Worm (Caenorhabditis elegans) whole organism, young adult: ENCODE data around the gene erh-1.
A peak's percentile ranks its signal among the peaks of the same experiment; 100 is the strongest.

ENCODE experiments used
- C06A6.2 ChIP-seq: fragments of 200-800 bp; sonication (Bioruptor generic); conservative IDR thresholded peaks from 2 replicates; pipeline ENCODE4 v1.3.6; 2022; ENCODE audit warnings: missing genetic modification characterization, missing compliant biosample characterization
- F37B4.10 ChIP-seq: fragments of 200-800 bp; sonication (Bioruptor generic); IDR thresholded peaks from 2 replicates; pipeline ENCODE4 v1.3.6; 2022; ENCODE audit warnings: missing genetic modification characterization, missing compliant biosample characterization
- F39B2.1 ChIP-seq: fragments of 200-800 bp; sonication (Bioruptor generic); IDR thresholded peaks from 2 replicates; pipeline ENCODE4 v1.3.6; 2022; ENCODE audit warnings: missing genetic modification reagents, missing genetic modification characterization, missing compliant biosample characterization
- F49E8.2 ChIP-seq: sonication (generic microtip); optimal IDR thresholded peaks from 3 replicates; lab custom pipeline; 2017; ENCODE audit warnings: missing genetic modification characterization, mild to moderate bottlenecking, missing compliant biosample characterization, antibody characterized with exemption, moderate library complexity; ENCODE audit not compliant: insufficient read depth
- F52B5.7 ChIP-seq: sonication (generic microtip); optimal IDR thresholded peaks from 2 replicates; lab custom pipeline; 2016; ENCODE audit warnings: mild to moderate bottlenecking, missing genetic modification characterization, missing compliant biosample characterization
- F57A8.1 ChIP-seq: fragments of 200-800 bp; sonication (Bioruptor generic); optimal IDR thresholded peaks from 2 replicates; lab custom pipeline; 2018; ENCODE audit warnings: mild to moderate bottlenecking, missing genetic modification characterization, moderate library complexity, missing compliant biosample characterization
- K12H6.12 ChIP-seq: fragments of 200-800 bp; sonication (Bioruptor generic); optimal IDR thresholded peaks from 2 replicates; lab custom pipeline; 2018; ENCODE audit warnings: mild to moderate bottlenecking, missing genetic modification characterization, missing compliant biosample characterization
- ZK185.1 ChIP-seq: sonication (generic microtip); optimal IDR thresholded peaks from 2 replicates; lab custom pipeline; 2016; ENCODE audit warnings: mild to moderate bottlenecking, missing genetic modification characterization, missing compliant biosample characterization; ENCODE audit not compliant: poor library complexity, severe bottlenecking
- ama-1 ChIP-seq, 3 experiments: fragments of 150-350 bp in 1 of 3; sonication (generic microtip) in 2 of 3; optimal IDR thresholded peaks; 2 replicates each; lab custom pipeline; 2014 to 2018; ENCODE audit warnings: missing biosample characterization in 2 of 3, missing genetic modification characterization in 2 of 3, missing genetic modification reagents in 2 of 3
- atf-7 ChIP-seq: sonication (generic microtip); optimal IDR thresholded peaks from 2 replicates; lab custom pipeline; 2017; ENCODE audit warnings: mild to moderate bottlenecking, missing genetic modification characterization, missing compliant biosample characterization
- ccch-3 ChIP-seq: fragments of 200-800 bp; sonication (Bioruptor generic); optimal IDR thresholded peaks from 2 replicates; lab custom pipeline; 2018; ENCODE audit warnings: mild to moderate bottlenecking, missing genetic modification characterization, missing compliant biosample characterization
- ceh-40 ChIP-seq: fragments of 200-800 bp; sonication (Bioruptor generic); IDR thresholded peaks from 2 replicates; pipeline ENCODE4 v1.3.6; 2022; ENCODE audit warnings: missing genetic modification characterization, missing compliant biosample characterization
- die-1 ChIP-seq: sonication (generic microtip); optimal IDR thresholded peaks from 2 replicates; lab custom pipeline; 2016; ENCODE audit warnings: missing genotype, mild to moderate bottlenecking, missing genetic modification characterization, missing compliant biosample characterization
- dox-1 ChIP-seq: fragments of 200-800 bp; sonication (Bioruptor generic); IDR thresholded peaks from 2 replicates; pipeline ENCODE4 v1.3.6; 2022; ENCODE audit warnings: missing genetic modification reagents, missing genetic modification characterization, missing compliant biosample characterization
- hmg-1.2 ChIP-seq: fragments of 200-800 bp; sonication (Bioruptor generic); IDR thresholded peaks from 2 replicates; pipeline ENCODE4 v1.3.6; 2022; ENCODE audit warnings: missing genetic modification reagents, missing genetic modification characterization, missing compliant biosample characterization
- hsf-1 ChIP-seq: fragments of 200-800 bp; sonication (Bioruptor generic); IDR thresholded peaks from 2 replicates; pipeline ENCODE4 v1.3.6; 2022; ENCODE audit warnings: missing genetic modification reagents, missing genetic modification characterization, missing compliant biosample characterization
- let-607 ChIP-seq, 2 experiments: fragments of 200-800 bp in 1 of 2; sonication (Bioruptor generic) in 1 of 2; sonication (generic microtip) in 1 of 2; optimal IDR thresholded peaks; 2 replicates each; lab custom pipeline; 2016 to 2018; ENCODE audit warnings: mild to moderate bottlenecking in 2 of 2, missing compliant biosample characterization in 2 of 2, missing genetic modification characterization in 2 of 2, moderate library complexity in 2 of 2, missing genotype in 1 of 2
- mel-28 ChIP-seq: sonication (generic microtip); optimal IDR thresholded peaks from 2 replicates; lab custom pipeline; 2016; ENCODE audit warnings: borderline replicate concordance, mild to moderate bottlenecking, missing genetic modification characterization, missing compliant biosample characterization
- nfya-1 ChIP-seq: sonication (generic microtip); optimal IDR thresholded peaks from 2 replicates; lab custom pipeline; 2017; ENCODE audit warnings: antibody characterized with exemption, missing compliant biosample characterization, missing genetic modification characterization, borderline replicate concordance; ENCODE audit not compliant: insufficient read depth
- nhr-80 ChIP-seq: sonication (generic microtip); optimal IDR thresholded peaks from 2 replicates; lab custom pipeline; 2016; ENCODE audit warnings: missing genetic modification characterization, missing compliant biosample characterization
- repo-1 ChIP-seq: sonication (generic microtip); optimal IDR thresholded peaks from 2 replicates; lab custom pipeline; 2017; ENCODE audit warnings: mild to moderate bottlenecking, missing genetic modification characterization, missing compliant biosample characterization
- rpc-1 ChIP-seq, 2 experiments: fragments of 150-350 bp in 1 of 2; sonication (generic microtip) in 1 of 2; optimal IDR thresholded peaks; 2 replicates each; lab custom pipeline; 2014 to 2018; ENCODE audit warnings: missing biosample characterization in 1 of 2, missing genetic modification characterization in 1 of 2, missing genetic modification reagents in 1 of 2, missing genotype in 1 of 2
- sea-2 ChIP-seq: fragments of 200-800 bp; sonication (Bioruptor generic); IDR thresholded peaks from 2 replicates; pipeline ENCODE4 v1.3.6; 2022; ENCODE audit warnings: missing genetic modification characterization, missing compliant biosample characterization
- unc-130 ChIP-seq: sonication (generic microtip); optimal IDR thresholded peaks from 2 replicates; lab custom pipeline; 2016; ENCODE audit warnings: missing genetic modification reagents, missing genetic modification characterization, missing compliant biosample characterization
- unc-62 ChIP-seq: fragments of 150-350 bp; optimal IDR thresholded peaks from 2 replicates; lab custom pipeline; 2014; ENCODE audit warnings: missing biosample characterization, missing genetic modification reagents, missing genetic modification characterization
- ztf-25 ChIP-seq: fragments of 200-800 bp; sonication (Bioruptor generic); IDR thresholded peaks from 2 replicates; pipeline ENCODE4 v1.3.6; 2022; ENCODE audit warnings: missing genetic modification reagents, missing genetic modification characterization, missing compliant biosample characterization
- ztf-3 ChIP-seq: fragments of 200-800 bp; sonication (Bioruptor generic); optimal IDR thresholded peaks from 2 replicates; lab custom pipeline; 2018; ENCODE audit warnings: mild to moderate bottlenecking, missing genetic modification characterization, missing compliant biosample characterization

Gene erh-1

DNA sequence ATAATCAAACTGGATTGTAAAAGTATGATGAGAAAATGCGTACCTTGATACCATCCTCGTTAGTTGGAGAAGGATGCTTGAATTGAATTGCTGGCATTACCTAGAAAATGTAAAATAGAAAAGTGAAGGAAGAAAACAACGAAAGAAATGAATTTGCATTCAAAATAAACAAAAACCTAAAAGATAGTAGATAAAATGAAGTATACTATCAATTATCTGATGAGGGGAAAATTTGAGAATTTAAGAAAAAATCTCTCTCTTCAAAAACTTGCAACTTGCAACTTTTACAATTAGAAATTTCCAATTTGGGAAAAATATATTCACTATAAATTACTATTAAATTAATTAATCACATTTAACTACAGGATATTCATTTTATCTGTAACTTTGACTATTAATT lies 15.9 kb upstream of the erh-1 start, which contains the start of gene T21C9.11:
Gene T21C9.11, minus strand, starts transcription at position 101 of the 400 bp plus-strand sequence.
- no peak for TF ChIP-seq hsf-1 (GFP tag; lab: Robert Waterston, UW)
- no peak for TF ChIP-seq F49E8.2 (tag; lab: Kevin White, UChicago)
- no peak for TF ChIP-seq F39B2.1 (GFP tag; lab: Robert Waterston, UW)
- TF ChIP-seq ztf-3 (GFP tag; lab: Kevin White, UChicago): no peak
- TF ChIP-seq dox-1 (GFP tag; lab: Robert Waterston, UW): no peak

DNA sequence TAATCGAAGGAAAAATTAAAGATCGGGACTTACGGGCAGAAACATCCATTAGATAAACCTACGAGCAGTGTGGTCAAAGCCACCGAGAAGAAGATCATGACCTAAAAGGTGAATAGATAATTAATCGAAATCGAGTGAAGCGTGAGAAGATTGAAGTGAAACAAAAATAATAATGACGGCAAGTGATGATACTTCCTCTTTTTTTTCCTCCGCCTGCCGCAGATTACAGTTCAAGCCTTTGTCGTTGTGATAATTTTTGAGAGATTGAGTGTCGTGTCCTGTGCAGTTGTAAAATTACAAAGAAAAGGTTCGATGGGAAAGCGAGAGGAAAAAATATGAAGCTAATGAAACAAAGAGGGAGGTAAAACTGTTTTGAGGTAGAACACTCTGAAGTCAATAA lies 13.5 kb upstream of the erh-1 start, which contains the start of gene T21C9.9:
Gene T21C9.9, minus strand, starts transcription at position 101 of the 400 bp plus-strand sequence.
- 0 out of 2 replicates have a peak, but pooled peaks have one; percentile 13 for TF ChIP-seq F37B4.10 (GFP tag; lab: Robert Waterston, UW)
- no peak for TF ChIP-seq F57A8.1 (GFP tag; lab: Kevin White, UChicago)
- no peak for TF ChIP-seq ama-1 (optimal IDR thresholded peaks at IDR 0.05; lab: Kevin White, UChicago)
- TF ChIP-seq ama-1 (GFP tag; optimal IDR thresholded peaks at IDR 0.05; lab: Kevin White, UChicago): no peak

DNA sequence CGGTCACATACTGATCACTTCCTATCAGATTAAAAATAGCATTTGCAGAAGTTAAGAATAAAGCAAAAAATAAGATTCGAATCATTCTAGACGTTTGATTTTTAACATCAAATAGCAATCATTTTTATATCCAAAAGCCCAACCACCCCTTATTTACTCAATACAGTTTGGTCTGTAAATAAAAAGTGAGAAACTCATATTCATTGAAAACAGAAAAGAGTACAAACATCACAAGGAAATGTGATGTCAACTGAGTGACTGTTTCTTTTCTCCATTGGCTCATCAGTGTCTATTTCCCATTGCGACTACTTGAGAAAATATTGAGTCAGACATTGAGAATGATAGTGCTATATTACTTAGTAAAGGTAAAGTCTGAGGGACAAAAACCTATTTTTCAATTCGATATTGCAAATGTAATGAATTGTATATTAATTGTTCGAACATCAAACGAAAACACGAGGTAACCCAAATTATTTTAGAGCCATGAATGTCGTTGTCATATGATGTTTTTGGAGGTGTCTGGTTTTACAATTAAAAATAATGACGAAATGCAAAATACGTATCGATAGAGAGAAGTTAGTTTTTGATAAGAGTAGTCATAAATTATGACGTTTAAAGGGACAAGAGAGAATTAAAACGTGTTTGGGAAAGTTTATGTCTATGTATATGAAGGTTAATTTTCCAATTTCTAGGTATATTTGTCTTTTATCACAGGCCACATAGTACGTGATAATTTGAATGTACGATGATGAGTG lies 11.0 kb upstream of the erh-1 start, which contains the start of gene ttr-23:
Gene ttr-23, minus strand, starts transcription at position 87 of the 755 bp plus-strand sequence.
- TF ChIP-seq unc-62 (GFP tag; lab: Kevin White, UChicago) (peak; percentile 91), ztf-25 (no peak), nhr-80 (tag; lab: Kevin White, UChicago) (peak; percentile 50), ccch-3 (GFP tag; lab: Kevin White, UChicago) (no peak)

DNA sequence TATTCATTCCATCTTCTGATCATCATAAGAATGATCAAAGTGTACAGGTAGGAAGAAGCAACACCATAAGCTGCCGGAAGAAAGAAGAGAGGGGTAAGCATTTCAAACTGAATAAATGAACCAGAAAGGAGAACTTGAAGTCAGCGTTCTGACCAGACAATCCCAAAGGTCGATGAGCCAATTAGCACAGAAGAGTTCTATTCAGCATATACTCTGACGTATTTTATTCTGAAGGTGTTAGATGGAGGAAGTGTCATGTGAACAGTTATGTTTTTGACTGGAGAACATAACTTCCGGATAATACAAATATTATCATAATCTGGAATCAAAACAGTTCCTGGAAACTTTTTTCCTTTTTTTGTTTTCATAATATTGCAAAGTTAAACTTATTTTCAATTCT lies 9.8 kb upstream of the erh-1 start, which contains the start of gene srg-32:
Gene srg-32, minus strand, starts transcription at position 101 of the 400 bp plus-strand sequence.
- no peak for TF ChIP-seq repo-1 (tag; lab: Kevin White, UChicago)
- TF ChIP-seq K12H6.12 (tag; lab: Kevin White, UChicago): no peak
- TF ChIP-seq ZK185.1 (tag; lab: Kevin White, UChicago): no peak
- no peak for TF ChIP-seq rpc-1 (optimal IDR thresholded peaks at IDR 0.05; lab: Kevin White, UChicago)
- no peak for TF ChIP-seq rpc-1 (tag; optimal IDR thresholded peaks at IDR 0.05; lab: Kevin White, UChicago)
- no peak for TF ChIP-seq ztf-3 (GFP tag; lab: Kevin White, UChicago)
- no peak for TF ChIP-seq F52B5.7 (tag; lab: Kevin White, UChicago)
- TF ChIP-seq F49E8.2 (tag; lab: Kevin White, UChicago): no peak
- TF ChIP-seq let-607 (tag; optimal IDR thresholded peaks at IDR 0.05; lab: Kevin White, UChicago): no peak
- TF ChIP-seq ceh-40 (GFP tag; lab: Robert Waterston, UW): no peak
- no peak for TF ChIP-seq ama-1 (optimal IDR thresholded peaks at IDR 0.05; lab: Kevin White, UChicago)
- no peak for TF ChIP-seq ama-1 (GFP tag; optimal IDR thresholded peaks at IDR 0.05; lab: Kevin White, UChicago)
- no peak for TF ChIP-seq hmg-1.2
- no peak for TF ChIP-seq mel-28 (tag; lab: Kevin White, UChicago)
- TF ChIP-seq nfya-1 (tag; lab: Kevin White, UChicago): no peak
- no peak for TF ChIP-seq die-1
- TF ChIP-seq atf-7 (tag; lab: Kevin White, UChicago): no peak
- TF ChIP-seq unc-130: no peak
- TF ChIP-seq C06A6.2 (GFP tag; lab: Robert Waterston, UW): no peak
- TF ChIP-seq sea-2: no peak

DNA sequence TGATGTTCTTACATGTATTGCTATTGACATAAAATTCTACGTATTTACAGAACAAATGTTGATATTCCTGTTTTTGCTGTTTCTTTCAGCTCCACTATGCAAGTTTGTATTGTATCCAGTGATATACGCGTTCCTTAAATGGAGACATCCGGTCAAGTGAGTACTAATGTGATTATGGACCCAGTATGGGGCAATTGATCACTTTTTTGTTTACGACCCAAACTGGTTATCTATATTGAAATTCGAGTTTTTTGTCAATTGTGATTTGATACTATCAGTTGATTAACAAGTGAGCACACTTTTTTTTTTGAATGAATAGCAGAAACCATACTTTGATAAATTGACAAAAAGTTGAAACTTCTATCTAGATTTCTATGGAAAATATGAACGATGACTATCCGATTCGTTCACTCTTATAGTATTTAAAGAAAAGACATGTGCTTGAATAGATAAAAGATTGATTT lies 2.9 kb upstream of the erh-1 start, which contains the start of gene T21C9.6:
Gene T21C9.6, plus strand, starts transcription at position 51 of the 464 bp plus-strand sequence.
- peak; percentile 16 for TF ChIP-seq nhr-80 (tag; lab: Kevin White, UChicago)
- no peak for TF ChIP-seq rpc-1 (optimal IDR thresholded peaks at IDR 0.05; lab: Kevin White, UChicago)
- no peak for TF ChIP-seq rpc-1 (tag; optimal IDR thresholded peaks at IDR 0.05; lab: Kevin White, UChicago)
